Fruit fly (Drosophila melanogaster): ENCODE measurements around the gene Syt1.

dm6 chr2L:2744852-2745251 lies 54.9 kb downstream of the Syt1 start, which contains the start of the genes CG9961 and Cwc25:
- TF ChIP-seq psq (optimal IDR thresholded peaks at IDR 0.05) = no peak
- no peak for TF ChIP-seq Myc (optimal IDR thresholded peaks at IDR 0.05)
- no peak for TF ChIP-seq h (optimal IDR thresholded peaks at IDR 0.05)
